Fruit fly (Drosophila melanogaster) whole organism: Measurements from ENCODE around the gene CG31205.

Experiments used
- EcR ChIP-seq, 2 experiments: fragments of >200 bp; optimal IDR thresholded peaks; 2 replicates each; lab custom pipeline; 2017; ENCODE audit warnings: missing biosample characterization in 2 of 2, missing genetic modification characterization in 2 of 2, missing genetic modification reagents in 2 of 2
- psq ChIP-seq: fragments of >200 bp; optimal IDR thresholded peaks from 2 replicates; lab custom pipeline; 2017
- usp ChIP-seq: fragments of >200 bp; optimal IDR thresholded peaks from 2 replicates; lab custom pipeline; 2017; ENCODE audit warnings: missing biosample characterization, missing genetic modification characterization, mixed read lengths

DNA sequence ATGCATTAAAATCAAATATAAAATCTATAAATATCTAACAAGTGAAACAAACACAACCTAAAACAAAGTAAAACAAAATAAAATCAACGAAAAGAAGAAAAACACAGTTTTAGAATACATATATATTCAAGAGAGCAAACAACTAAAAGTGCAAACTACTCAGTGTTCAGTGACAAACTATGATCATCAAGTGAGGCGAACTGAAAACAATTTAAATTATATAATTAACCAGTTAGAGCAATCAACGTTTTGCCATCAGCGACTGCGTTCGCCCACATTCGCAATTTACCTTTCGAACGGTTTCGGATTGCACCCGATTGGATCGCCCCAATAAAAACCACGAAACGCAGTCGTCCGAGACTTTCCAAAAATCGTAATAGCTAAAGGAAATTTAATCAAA is 48.1 kb downstream of the CG31205 start:
- TF ChIP-seq psq (lab: Kevin White, UChicago) (no peak), EcR (GFP tag; optimal IDR thresholded peaks at IDR 0.05; lab: Kevin White, UChicago) (no peak), usp (GFP tag; lab: Kevin White, UChicago) (no peak)
